Fruit fly (Drosophila melanogaster) whole organism, wandering third instar larva: ENCODE measurements around the gene CG42699.

ENCODE experiments used
- Abd-B ChIP-seq: fragments of >200 bp; optimal IDR thresholded peaks from 2 replicates; lab custom pipeline; 2017; ENCODE audit warnings: missing biosample characterization, missing genetic modification characterization
- CG32264 ChIP-seq: fragments of 200-800 bp; sonication (Bioruptor generic); optimal IDR thresholded peaks from 2 replicates; lab custom pipeline; 2016; ENCODE audit warnings: missing biosample characterization, missing genetic modification characterization
- CG9705 ChIP-seq: fragments of 200-800 bp; sonication (Bioruptor generic); optimal IDR thresholded peaks from 2 replicates; lab custom pipeline; 2018; ENCODE audit warnings: missing biosample characterization, mild to moderate bottlenecking, missing genetic modification characterization
- CrebA ChIP-seq: fragments of 200-800 bp; sonication (Bioruptor generic); optimal IDR thresholded peaks from 2 replicates; lab custom pipeline; 2016; ENCODE audit warnings: missing biosample characterization, mild to moderate bottlenecking, missing genetic modification characterization, borderline replicate concordance
- Dfd ChIP-seq: fragments of >200 bp; optimal IDR thresholded peaks from 2 replicates; lab custom pipeline; 2017; ENCODE audit warnings: missing biosample characterization, missing genetic modification characterization
- Dif ChIP-seq: fragments of 200-275, 200-300 bp; sonication (Bioruptor generic); optimal IDR thresholded peaks from 2 replicates; lab custom pipeline; 2018; ENCODE audit warnings: missing biosample characterization, missing genetic modification characterization; ENCODE audit not compliant: partially characterized antibody
- GATAd ChIP-seq: sonication (Bioruptor generic); optimal IDR thresholded peaks from 2 replicates; lab custom pipeline; 2016; ENCODE audit warnings: missing biosample characterization, missing genetic modification characterization
- HLH106 ChIP-seq: fragments of 200-800 bp; optimal IDR thresholded peaks from 3 replicates; lab custom pipeline; 2019; ENCODE audit warnings: missing biosample characterization, mild to moderate bottlenecking, missing genetic modification characterization, moderate library complexity
- Hnf4 ChIP-seq: fragments of 200-800 bp; sonication (Bioruptor generic); optimal IDR thresholded peaks from 2 replicates; lab custom pipeline; 2016; ENCODE audit warnings: missing biosample characterization, mild to moderate bottlenecking, missing genetic modification characterization
- Hr78 ChIP-seq: fragments of >200 bp; optimal IDR thresholded peaks from 2 replicates; lab custom pipeline; 2017; ENCODE audit warnings: missing biosample characterization, missing genetic modification characterization
- Hr83 ChIP-seq: fragments of 200-300 bp; sonication (Bioruptor generic); optimal IDR thresholded peaks from 2 replicates; lab custom pipeline; 2016; ENCODE audit warnings: missing biosample characterization, mild to moderate bottlenecking, missing genetic modification characterization, moderate library complexity; ENCODE audit not compliant: poor library complexity, severe bottlenecking
- Jra ChIP-seq: sonication (Bioruptor generic); optimal IDR thresholded peaks from 2 replicates; lab custom pipeline; 2016; ENCODE audit warnings: missing biosample characterization, missing genetic modification characterization
- Mio ChIP-seq: sonication (Bioruptor generic); optimal IDR thresholded peaks from 2 replicates; lab custom pipeline; 2016; ENCODE audit warnings: missing biosample characterization, missing genetic modification characterization
- Myc ChIP-seq: fragments of >200 bp; optimal IDR thresholded peaks from 2 replicates; lab custom pipeline; 2017
- N ChIP-seq: fragments of >200 bp; optimal IDR thresholded peaks from 2 replicates; lab custom pipeline; 2018; ENCODE audit warnings: missing biosample characterization, missing external identifiers, missing genetic modification characterization
- OdsH ChIP-seq: fragments of 200-800 bp; sonication (Bioruptor generic); optimal IDR thresholded peaks from 2 replicates; lab custom pipeline; 2016; ENCODE audit warnings: missing biosample characterization, mild to moderate bottlenecking, missing genetic modification characterization
- Rel ChIP-seq, 2 experiments: fragments of 200-800 bp; sonication (Bioruptor generic) in 1 of 2; optimal IDR thresholded peaks; 2 replicates in 1 of 2; 3 replicates in 1 of 2; lab custom pipeline; 2016 to 2019; ENCODE audit warnings: mild to moderate bottlenecking in 2 of 2, missing biosample characterization in 2 of 2, missing genetic modification characterization in 2 of 2, moderate library complexity in 1 of 2
- Sp1 ChIP-seq: fragments of 200-800 bp; sonication (Bioruptor generic); optimal IDR thresholded peaks from 3 replicates; lab custom pipeline; 2019; ENCODE audit warnings: missing biosample characterization, mild to moderate bottlenecking, missing genetic modification characterization, moderate library complexity
- Vsx2 ChIP-seq: fragments of 200-300, 225-300 bp; sonication (Bioruptor generic); optimal IDR thresholded peaks from 2 replicates; lab custom pipeline; 2018; ENCODE audit warnings: missing biosample characterization, missing genetic modification characterization; ENCODE audit not compliant: partially characterized antibody
- br ChIP-seq: fragments of 200-800 bp; sonication (Bioruptor generic); optimal IDR thresholded peaks from 2 replicates; lab custom pipeline; 2016; ENCODE audit warnings: missing biosample characterization, missing genetic modification characterization
- brk ChIP-seq: fragments of 200-800 bp; sonication (Bioruptor generic); optimal IDR thresholded peaks from 2 replicates; lab custom pipeline; 2016; ENCODE audit warnings: missing biosample characterization, mild to moderate bottlenecking, missing genetic modification characterization
- dl ChIP-seq, 2 experiments: fragments of 175-275, 200-275 bp in 1 of 2; fragments of 200-275 bp in 1 of 2; sonication (Bioruptor generic); optimal IDR thresholded peaks; lab custom pipeline; 2018; ENCODE audit warnings: mild to moderate bottlenecking in 2 of 2, missing biosample characterization in 2 of 2, missing genetic modification characterization in 2 of 2, moderate library complexity in 2 of 2; ENCODE audit not compliant: partially characterized antibody in 2 of 2, insufficient read depth in 1 of 2
- dmrt93B ChIP-seq: fragments of 200-800 bp; sonication (Bioruptor generic); optimal IDR thresholded peaks from 2 replicates; lab custom pipeline; 2018; ENCODE audit warnings: missing biosample characterization, mild to moderate bottlenecking, missing genetic modification characterization
- dsf ChIP-seq: sonication (Bioruptor generic); optimal IDR thresholded peaks from 2 replicates; lab custom pipeline; 2016; ENCODE audit warnings: missing biosample characterization, missing genetic modification characterization, borderline replicate concordance
- ey ChIP-seq: fragments of 200-800 bp; sonication (Bioruptor generic); optimal IDR thresholded peaks from 2 replicates; lab custom pipeline; 2016; ENCODE audit warnings: missing biosample characterization, missing genetic modification characterization
- foxo ChIP-seq, 2 experiments: fragments of 200-800 bp; sonication (Bioruptor generic); optimal IDR thresholded peaks; 2 replicates in 1 of 2; 3 replicates in 1 of 2; lab custom pipeline; 2016 to 2017; ENCODE audit warnings: missing biosample characterization in 2 of 2, missing genetic modification characterization in 2 of 2
- fru ChIP-seq: fragments of 200-800 bp; sonication (Bioruptor generic); optimal IDR thresholded peaks from 3 replicates; lab custom pipeline; 2016; ENCODE audit warnings: missing biosample characterization, mild to moderate bottlenecking, missing genetic modification characterization
- h ChIP-seq: fragments of 200-800 bp; sonication (Bioruptor generic); optimal IDR thresholded peaks from 3 replicates; lab custom pipeline; 2016; ENCODE audit warnings: missing biosample characterization, mild to moderate bottlenecking, missing genetic modification characterization
- jim ChIP-seq: fragments of 175-275, 200-325 bp; sonication (Bioruptor generic); optimal IDR thresholded peaks from 2 replicates; lab custom pipeline; 2016; ENCODE audit warnings: missing biosample characterization, mild to moderate bottlenecking, missing genetic modification characterization
- lola ChIP-seq: fragments of >200 bp; optimal IDR thresholded peaks from 2 replicates; lab custom pipeline; 2017; ENCODE audit warnings: missing biosample characterization, missing genetic modification characterization
- pan ChIP-seq: fragments of >200 bp; optimal IDR thresholded peaks from 2 replicates; lab custom pipeline; 2017
- psq ChIP-seq: fragments of 200-800 bp; sonication (Bioruptor generic); optimal IDR thresholded peaks from 3 replicates; lab custom pipeline; 2017; ENCODE audit warnings: missing biosample characterization, mild to moderate bottlenecking, missing genetic modification characterization, moderate library complexity
- rgr ChIP-seq: fragments of 200-800 bp; sonication (Bioruptor generic); optimal IDR thresholded peaks from 3 replicates; lab custom pipeline; 2016; ENCODE audit warnings: missing biosample characterization, mild to moderate bottlenecking, missing genetic modification characterization
- sage ChIP-seq: fragments of 200-800 bp; sonication (Bioruptor generic); optimal IDR thresholded peaks from 2 replicates; lab custom pipeline; 2016; ENCODE audit warnings: missing biosample characterization, mild to moderate bottlenecking, missing genetic modification characterization
- sv ChIP-seq: fragments of 200-800 bp; sonication (Bioruptor generic); optimal IDR thresholded peaks from 3 replicates; lab custom pipeline; 2016; ENCODE audit warnings: missing biosample characterization, missing genetic modification characterization
- tai ChIP-seq: sonication (Bioruptor generic); optimal IDR thresholded peaks from 2 replicates; lab custom pipeline; 2016; ENCODE audit warnings: missing biosample characterization, missing genetic modification characterization
- usp ChIP-seq: fragments of >200 bp; optimal IDR thresholded peaks from 2 replicates; lab custom pipeline; 2017; ENCODE audit warnings: missing biosample characterization, missing genetic modification characterization
- woc ChIP-seq: sonication (Bioruptor generic); optimal IDR thresholded peaks from 2 replicates; lab custom pipeline; 2016; ENCODE audit warnings: missing biosample characterization, mild to moderate bottlenecking, missing genetic modification characterization

Gene CG42699

dm6 chrX:5751949-5752348 is 12.4 kb upstream of the CG42699 start, which contains the start of gene CG15772:
Gene CG15772, plus strand, starts transcription at chrX:5752249.
- TF ChIP-seq HLH106 (no peak), foxo (GFP tag; optimal IDR thresholded peaks at IDR 0.05; lab: Kevin White, UChicago) (peak in 1 of 2 experiments; percentile 5)

- peak; percentile 96 for TF ChIP-seq Dfd (GFP tag; lab: Kevin White, UChicago)
- no peak for TF ChIP-seq Hr78
Observed at dm6 chrX:5752838-5753237, 11.5 kb upstream of the CG42699 start.

dm6 chrX:5754837-5755828 is 9.2 kb upstream of the CG42699 start, which contains the start of the genes lin-52 and CG15771:
Gene lin-52, minus strand, starts transcription at chrX:5754958.
Gene CG15771, plus strand, starts transcription at chrX:5755574.
- TF ChIP-seq Jra (GFP tag; lab: Kevin White, UChicago), result peak; percentile 81
- TF ChIP-seq fru (GFP tag; lab: Kevin White, UChicago), result peak; percentile 99
- no peak for TF ChIP-seq Abd-B
- no peak for TF ChIP-seq usp (GFP tag; lab: Kevin White, UChicago)
- TF ChIP-seq Hr83 (GFP tag; lab: Kevin White, UChicago), result peak; percentile 95
- peak; percentile 89 for TF ChIP-seq sv (GFP tag; lab: Kevin White, UChicago)
- TF ChIP-seq jim (GFP tag; lab: Kevin White, UChicago), result peak; percentile 91
- TF ChIP-seq GATAd (GFP tag; lab: Kevin White, UChicago), result peak; percentile 58
- no peak for TF ChIP-seq Vsx2 (GFP tag; lab: Kevin White, UChicago)
- peak; percentile 93 for TF ChIP-seq ey (GFP tag; lab: Kevin White, UChicago)
- no peak for TF ChIP-seq Dfd (GFP tag; lab: Kevin White, UChicago)
- TF ChIP-seq N, result no peak
- TF ChIP-seq OdsH (GFP tag; lab: Kevin White, UChicago), result peak; percentile 93
- TF ChIP-seq woc, result peak; percentile 92
- TF ChIP-seq tai (GFP tag; lab: Kevin White, UChicago), result no peak
- peak; percentile 96 for TF ChIP-seq dmrt93B (GFP tag; lab: Kevin White, UChicago)
- TF ChIP-seq CrebA (GFP tag; lab: Kevin White, UChicago), result no peak
- TF ChIP-seq brk (GFP tag; lab: Kevin White, UChicago), result peak; percentile 87
- peak; percentile 95 for TF ChIP-seq Rel (GFP tag; optimal IDR thresholded peaks at IDR 0.05; lab: Kevin White, UChicago)
- TF ChIP-seq Rel (tag; optimal IDR thresholded peaks at IDR 0.05; lab: Kevin White, UChicago), result peak; percentile 85
- TF ChIP-seq CG32264 (GFP tag; lab: Kevin White, UChicago), result peak; percentile 59
- TF ChIP-seq pan (lab: Kevin White, UChicago), result no peak
- peak; percentile 90 for TF ChIP-seq sage (GFP tag; lab: Kevin White, UChicago)
- TF ChIP-seq Myc (lab: Kevin White, UChicago), result peak; percentile 48
- TF ChIP-seq dl (GFP tag; optimal IDR thresholded peaks at IDR 0.05; lab: Kevin White, UChicago; ENCODE audit: insufficient read depth in 1 of 2, partially characterized antibody in 2 of 2), result peak; percentile 60 to 68
- TF ChIP-seq Hr78, result no peak
- TF ChIP-seq psq (GFP tag; lab: Kevin White, UChicago), result peak; percentile 96
- TF ChIP-seq lola (GFP tag; lab: Kevin White, UChicago), result no peak
- peak; percentile 97 for TF ChIP-seq Sp1 (GFP tag; lab: Kevin White, UChicago)
- peak; percentile 93 for TF ChIP-seq rgr
- TF ChIP-seq dsf, result peak; percentile 37
- TF ChIP-seq foxo (GFP tag; optimal IDR thresholded peaks at IDR 0.05; lab: Kevin White, UChicago), result peak in 1 of 2 experiments; percentile 96
- peak; percentile 99 for TF ChIP-seq h (GFP tag; lab: Kevin White, UChicago)
- TF ChIP-seq Dif (GFP tag; lab: Kevin White, UChicago), result peak; percentile 80
- TF ChIP-seq HLH106, result peak; percentile 97
- peak; percentile 77 for TF ChIP-seq Hnf4
- peak; percentile 95 for TF ChIP-seq CG9705 (GFP tag; lab: Kevin White, UChicago)
- TF ChIP-seq Mio (GFP tag; lab: Kevin White, UChicago), result peak; percentile 31
- TF ChIP-seq br (GFP tag; lab: Kevin White, UChicago), result peak; percentile 91
